Worm (Caenorhabditis elegans) whole organism, L1 larva: ENCODE measurements around the gene F56D2.8.

Experiments used
- C16A3.4 ChIP-seq: fragments of 150-350 bp; optimal IDR thresholded peaks from 2 replicates; lab custom pipeline; 2014; ENCODE audit warnings: missing biosample characterization, missing genetic modification characterization
- C34B4.2 ChIP-seq: sonication (generic microtip); optimal IDR thresholded peaks from 2 replicates; lab custom pipeline; 2017; ENCODE audit warnings: mild to moderate bottlenecking, missing genetic modification characterization, missing compliant biosample characterization
- F16B12.6 ChIP-seq: fragments of 150-350 bp; optimal IDR thresholded peaks from 2 replicates; lab custom pipeline; 2014; ENCODE audit warnings: missing biosample characterization, missing genetic modification characterization
- Y116A8C.19 ChIP-seq: sonication (generic microtip); optimal IDR thresholded peaks from 2 replicates; lab custom pipeline; 2016; ENCODE audit warnings: missing compliant biosample characterization, missing genetic modification characterization, borderline replicate concordance
- aha-1 ChIP-seq: fragments of 150-350 bp; optimal IDR thresholded peaks from 2 replicates; lab custom pipeline; 2014; ENCODE audit warnings: missing biosample characterization, missing genetic modification characterization
- blmp-1 ChIP-seq: fragments of 150-350 bp; optimal IDR thresholded peaks from 2 replicates; lab custom pipeline; 2014; ENCODE audit warnings: missing biosample characterization, missing genetic modification characterization
- ceh-63 ChIP-seq: fragments of 200-800 bp; sonication (Bioruptor generic); optimal IDR thresholded peaks from 2 replicates; lab custom pipeline; 2018; ENCODE audit warnings: mild to moderate bottlenecking, missing genetic modification characterization, missing compliant biosample characterization
- ceh-8 ChIP-seq: fragments of 200-800 bp; sonication (Bioruptor generic); optimal IDR thresholded peaks from 2 replicates; lab custom pipeline; 2018; ENCODE audit warnings: mild to moderate bottlenecking, missing genetic modification characterization, moderate library complexity, missing compliant biosample characterization
- ces-1 ChIP-seq: fragments of 150-350 bp; optimal IDR thresholded peaks from 2 replicates; lab custom pipeline; 2014; ENCODE audit warnings: missing biosample characterization, missing genetic modification reagents, missing genetic modification characterization
- dpl-1 ChIP-seq, 3 experiments: fragments of 150-350 bp in 2 of 3; sonication (generic microtip) in 1 of 3; optimal IDR thresholded peaks; 2 replicates each; lab custom pipeline; 2014 to 2017; ENCODE audit warnings: missing biosample characterization in 3 of 3, missing genetic modification characterization in 3 of 3, missing genetic modification reagents in 3 of 3
- efl-1 ChIP-seq, 4 experiments: fragments of 150-350 bp; optimal IDR thresholded peaks in 3 of 4; peaks in 1 of 4; 1 replicate in 1 of 4; 2 replicates in 3 of 4; lab custom pipeline; 2014; ENCODE audit warnings: missing biosample characterization in 2 of 4, missing genetic modification characterization in 2 of 4, missing genetic modification reagents in 2 of 4
- efl-3 ChIP-seq: fragments of 200-800 bp; sonication (Bioruptor generic); optimal IDR thresholded peaks from 2 replicates; lab custom pipeline; 2018; ENCODE audit warnings: mild to moderate bottlenecking, missing genetic modification characterization, missing compliant biosample characterization
- egl-27 ChIP-seq, 2 experiments: fragments of 150-350 bp in 1 of 2; sonication (generic microtip); optimal IDR thresholded peaks; 3 replicates each; lab custom pipeline; 2017 to 2018; ENCODE audit warnings: missing biosample characterization in 2 of 2, missing genetic modification characterization in 2 of 2, missing genetic modification reagents in 2 of 2
- elt-2 ChIP-seq: sonication (generic microtip); optimal IDR thresholded peaks from 2 replicates; lab custom pipeline; 2016; ENCODE audit warnings: missing genetic modification characterization, mild to moderate bottlenecking, inconsistent platforms, missing compliant biosample characterization, missing genetic modification reagents
- elt-3 ChIP-seq, 6 experiments: fragments of 150-350 bp in 1 of 6; sonication (generic microtip); optimal IDR thresholded peaks; 2 replicates each; lab custom pipeline; 2017 to 2018; ENCODE audit warnings: missing biosample characterization in 6 of 6, missing genetic modification characterization in 6 of 6, inconsistent platforms in 1 of 6
- fkh-4 ChIP-seq: sonication (generic microtip); optimal IDR thresholded peaks from 2 replicates; lab custom pipeline; 2016; ENCODE audit warnings: missing compliant biosample characterization, missing genetic modification characterization, borderline replicate concordance
- grh-1 ChIP-seq: fragments of 200-800 bp; sonication (Bioruptor generic); IDR thresholded peaks from 2 replicates; pipeline ENCODE4 v1.3.6; 2022; ENCODE audit warnings: missing genetic modification reagents, missing genetic modification characterization, missing compliant biosample characterization
- hlh-17 ChIP-seq: fragments of 200-800 bp; sonication (Bioruptor generic); optimal IDR thresholded peaks from 2 replicates; lab custom pipeline; 2018; ENCODE audit warnings: missing genetic modification characterization, mild to moderate bottlenecking, missing compliant biosample characterization, moderate library complexity, borderline replicate concordance
- hlh-4 ChIP-seq: sonication (generic microtip); optimal IDR thresholded peaks from 2 replicates; lab custom pipeline; 2016; ENCODE audit warnings: mild to moderate bottlenecking, missing genetic modification characterization, missing compliant biosample characterization
- lin-15B ChIP-seq: fragments of 150-350 bp; sonication (generic microtip); optimal IDR thresholded peaks from 3 replicates; lab custom pipeline; 2014; ENCODE audit warnings: missing biosample characterization, missing genetic modification characterization
- lin-35 ChIP-seq, 2 experiments: fragments of 150-350 bp; optimal IDR thresholded peaks; 2 replicates each; lab custom pipeline; 2014; ENCODE audit warnings: missing biosample characterization in 2 of 2, missing genetic modification characterization in 2 of 2, missing genetic modification reagents in 2 of 2
- lir-3 ChIP-seq: sonication (generic microtip); optimal IDR thresholded peaks from 2 replicates; lab custom pipeline; 2016; ENCODE audit warnings: mild to moderate bottlenecking, missing genetic modification characterization, moderate library complexity, missing compliant biosample characterization; ENCODE audit not compliant: poor library complexity
- lsy-2 ChIP-seq, 2 experiments: fragments of 150-350 bp; optimal IDR thresholded peaks; 2 replicates each; lab custom pipeline; 2014; ENCODE audit warnings: missing biosample characterization in 2 of 2, missing genetic modification characterization in 2 of 2
- mab-9 ChIP-seq: fragments of 200-800 bp; sonication (Bioruptor generic); IDR thresholded peaks from 2 replicates; pipeline ENCODE4 v1.3.6; 2022; ENCODE audit warnings: missing genetic modification reagents, missing genetic modification characterization, missing compliant biosample characterization
- mef-2 ChIP-seq: fragments of 150-350 bp; optimal IDR thresholded peaks from 2 replicates; lab custom pipeline; 2014; ENCODE audit warnings: missing biosample characterization, missing genetic modification characterization
- mep-1 ChIP-seq: fragments of 150-350 bp; optimal IDR thresholded peaks from 2 replicates; lab custom pipeline; 2014; ENCODE audit warnings: missing biosample characterization, missing genetic modification characterization
- nhr-12 ChIP-seq: sonication (generic microtip); optimal IDR thresholded peaks from 2 replicates; lab custom pipeline; 2017; ENCODE audit warnings: missing biosample characterization, missing genetic modification characterization
- nhr-19 ChIP-seq: fragments of 200-800 bp; sonication (Bioruptor generic); conservative IDR thresholded peaks from 2 replicates; pipeline ENCODE4 v1.3.6; 2022; ENCODE audit warnings: missing genetic modification characterization, missing compliant biosample characterization
- nhr-20 ChIP-seq: sonication (generic microtip); optimal IDR thresholded peaks from 2 replicates; lab custom pipeline; 2016; ENCODE audit warnings: mild to moderate bottlenecking, missing genetic modification characterization, missing compliant biosample characterization
- nhr-28 ChIP-seq: fragments of 150-350 bp; optimal IDR thresholded peaks from 2 replicates; lab custom pipeline; 2014; ENCODE audit warnings: missing biosample characterization, missing genetic modification characterization
- nhr-47 ChIP-seq: sonication (generic microtip); optimal IDR thresholded peaks from 2 replicates; lab custom pipeline; 2016; ENCODE audit warnings: mild to moderate bottlenecking, missing genetic modification characterization, moderate library complexity, missing compliant biosample characterization
- nhr-71 ChIP-seq: sonication (generic microtip); optimal IDR thresholded peaks from 2 replicates; lab custom pipeline; 2016; ENCODE audit warnings: mild to moderate bottlenecking, missing genetic modification characterization, moderate library complexity, missing compliant biosample characterization
- nhr-76 ChIP-seq: sonication (generic microtip); optimal IDR thresholded peaks from 2 replicates; lab custom pipeline; 2017; ENCODE audit warnings: missing biosample characterization, missing genetic modification characterization
- nhr-77 ChIP-seq: fragments of 150-350 bp; optimal IDR thresholded peaks from 2 replicates; lab custom pipeline; 2014; ENCODE audit warnings: missing biosample characterization, missing genetic modification characterization
- nhr-85 ChIP-seq: sonication (generic microtip); peaks from one replicate; lab custom pipeline; 2016; ENCODE audit warnings: missing genetic modification characterization, inconsistent platforms, missing compliant biosample characterization
- pax-3 ChIP-seq: fragments of 200-800 bp; sonication (Bioruptor generic); optimal IDR thresholded peaks from 2 replicates; lab custom pipeline; 2018; ENCODE audit warnings: mild to moderate bottlenecking, missing genetic modification characterization, moderate library complexity, missing compliant biosample characterization
- rnt-1 ChIP-seq: sonication (generic microtip); optimal IDR thresholded peaks from 2 replicates; lab custom pipeline; 2016; ENCODE audit warnings: mild to moderate bottlenecking, missing genetic modification characterization, moderate library complexity, missing compliant biosample characterization
- snpc-4 ChIP-seq: fragments of 150-350 bp; optimal IDR thresholded peaks from 2 replicates; lab custom pipeline; 2014; ENCODE audit warnings: missing biosample characterization, missing genetic modification characterization
- snu-23 ChIP-seq: sonication (generic microtip); optimal IDR thresholded peaks from 2 replicates; lab custom pipeline; 2016; ENCODE audit warnings: missing genetic modification characterization, missing compliant biosample characterization
- swsn-7 ChIP-seq: sonication (generic microtip); optimal IDR thresholded peaks from 2 replicates; lab custom pipeline; 2016; ENCODE audit warnings: missing genetic modification characterization, missing compliant biosample characterization
- tbx-2 ChIP-seq: sonication (generic microtip); optimal IDR thresholded peaks from 2 replicates; lab custom pipeline; 2016; ENCODE audit warnings: missing genetic modification characterization, missing compliant biosample characterization
- tlp-1 ChIP-seq: fragments of 150-350 bp; optimal IDR thresholded peaks from 2 replicates; lab custom pipeline; 2014; ENCODE audit warnings: missing biosample characterization, missing genetic modification characterization
- unc-30 ChIP-seq: sonication (generic microtip); optimal IDR thresholded peaks from 2 replicates; lab custom pipeline; 2017; ENCODE audit warnings: missing biosample characterization, missing genetic modification characterization
- unc-62 ChIP-seq: fragments of 150-350 bp; optimal IDR thresholded peaks from 2 replicates; lab custom pipeline; 2014; ENCODE audit warnings: missing biosample characterization, missing genetic modification reagents, missing genetic modification characterization
- unc-86 ChIP-seq: sonication (generic microtip); optimal IDR thresholded peaks from 2 replicates; lab custom pipeline; 2016; ENCODE audit warnings: missing genetic modification characterization, missing compliant biosample characterization
- zag-1 ChIP-seq: fragments of 150-350 bp; optimal IDR thresholded peaks from 2 replicates; lab custom pipeline; 2014; ENCODE audit warnings: missing biosample characterization, missing genetic modification characterization
- zip-4 ChIP-seq: fragments of 200-800 bp; sonication (Bioruptor generic); optimal IDR thresholded peaks from 2 replicates; lab custom pipeline; 2018; ENCODE audit warnings: mild to moderate bottlenecking, missing genetic modification characterization, moderate library complexity, missing compliant biosample characterization
- ztf-11 ChIP-seq, 2 experiments: sonication (generic microtip); optimal IDR thresholded peaks; 2 replicates each; lab custom pipeline; 2016 to 2017; ENCODE audit warnings: missing genetic modification characterization in 2 of 2, missing biosample characterization in 1 of 2, missing compliant biosample characterization in 1 of 2

F56D2.8 gene

ce11 chrIII:5564799-5565198 is 17.9 kb downstream of the F56D2.8 start, which contains the start of gene mlc-3 (continued):
- TF ChIP-seq nhr-47 (tag; lab: Kevin White, UChicago), result no peak
- no peak for TF ChIP-seq zag-1
- no peak for TF ChIP-seq unc-30
- TF ChIP-seq nhr-28, result no peak
- TF ChIP-seq mep-1 (tag; lab: Kevin White, UChicago), result no peak
- TF ChIP-seq nhr-85 (tag; lab: Kevin White, UChicago), result no peak
- TF ChIP-seq egl-27 (tag; optimal IDR thresholded peaks at IDR 0.05; lab: Kevin White, UChicago), result no peak
- TF ChIP-seq ces-1 (GFP tag; lab: Kevin White, UChicago), result no peak
- TF ChIP-seq mef-2 (tag; lab: Kevin White, UChicago), result no peak
- peak; percentile 16 for TF ChIP-seq nhr-77
- TF ChIP-seq fkh-4 (tag; lab: Kevin White, UChicago), result no peak
- TF ChIP-seq grh-1 (GFP tag; lab: Robert Waterston, UW), result no peak
- peak; percentile 52 for TF ChIP-seq nhr-19 (GFP tag; lab: Robert Waterston, UW)
- TF ChIP-seq ztf-11 (tag; optimal IDR thresholded peaks at IDR 0.05; lab: Kevin White, UChicago), result no peak
- TF ChIP-seq pax-3 (tag; lab: Kevin White, UChicago), result no peak
- no peak for TF ChIP-seq Y116A8C.19
- TF ChIP-seq elt-2 (tag; lab: Kevin White, UChicago), result no peak
- peak; percentile 40 for TF ChIP-seq nhr-20 (tag; lab: Kevin White, UChicago)
- TF ChIP-seq unc-86 (tag; lab: Kevin White, UChicago), result no peak
- TF ChIP-seq unc-62, result no peak
- no peak for TF ChIP-seq C16A3.4 (tag; lab: Kevin White, UChicago)
- TF ChIP-seq efl-1 (optimal IDR thresholded peaks at IDR 0.05; lab: Kevin White, UChicago), result no peak
- TF ChIP-seq efl-1 (GFP tag; optimal IDR thresholded peaks at IDR 0.05 in 1 of 2; lab: Kevin White, UChicago), result no peak
- TF ChIP-seq C34B4.2 (tag; lab: Kevin White, UChicago), result no peak
- peak; percentile 26 for TF ChIP-seq snu-23 (GFP tag; lab: Kevin White, UChicago)
- no peak for TF ChIP-seq F16B12.6 (tag; lab: Kevin White, UChicago)

DNA sequence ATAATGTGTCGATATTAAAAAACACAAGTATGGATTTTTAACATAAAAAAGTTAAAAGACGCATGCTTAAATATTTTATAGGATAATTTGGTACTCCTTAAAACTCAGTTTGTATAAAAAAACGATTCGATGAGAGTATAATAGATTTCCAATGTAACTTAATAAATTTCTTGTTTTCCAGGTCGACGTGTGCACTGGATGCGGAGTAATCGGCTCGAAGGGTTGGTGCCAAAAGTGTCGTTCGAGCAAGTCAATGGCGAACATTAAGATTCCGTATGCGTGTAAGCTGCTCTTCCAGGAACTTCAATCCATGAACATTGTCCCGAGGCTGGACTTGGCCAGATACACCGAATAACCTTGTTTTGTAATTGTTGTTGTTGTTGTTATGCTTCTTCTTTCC is 18.3 kb downstream of the F56D2.8 start:
- TF ChIP-seq efl-3 (GFP tag; lab: Kevin White, UChicago), result no peak
- no peak for TF ChIP-seq ceh-8 (GFP tag; lab: Kevin White, UChicago)
- TF ChIP-seq lir-3 (tag; lab: Kevin White, UChicago), result no peak
- no peak for TF ChIP-seq fkh-4 (tag; lab: Kevin White, UChicago)
- no peak for TF ChIP-seq Y116A8C.19
- no peak for TF ChIP-seq lin-35 (GFP tag; optimal IDR thresholded peaks at IDR 0.05; lab: Kevin White, UChicago)
- TF ChIP-seq rnt-1 (tag; lab: Kevin White, UChicago), result no peak
- TF ChIP-seq elt-3 (tag; optimal IDR thresholded peaks at IDR 0.05; lab: Kevin White, UChicago), result no peak
- TF ChIP-seq aha-1 (tag; lab: Kevin White, UChicago), result no peak
- TF ChIP-seq ces-1 (GFP tag; lab: Kevin White, UChicago), result no peak

ce11 chrIII:5563680-5564079 is 19.0 kb downstream of the F56D2.8 start:
- no peak for TF ChIP-seq zip-4 (GFP tag; lab: Kevin White, UChicago)
- TF ChIP-seq nhr-77, result peak; percentile 51
- TF ChIP-seq nhr-71, result peak; percentile 69
- peak; percentile 12 for TF ChIP-seq mep-1 (tag; lab: Kevin White, UChicago)
- no peak for TF ChIP-seq ceh-63 (GFP tag; lab: Kevin White, UChicago)
- no peak for TF ChIP-seq egl-27 (tag; optimal IDR thresholded peaks at IDR 0.05; lab: Kevin White, UChicago)
- no peak for TF ChIP-seq mab-9
- peak; percentile 10 to 49 for TF ChIP-seq lsy-2 (tag; optimal IDR thresholded peaks at IDR 0.05; lab: Kevin White, UChicago)
- TF ChIP-seq dpl-1 (GFP tag; optimal IDR thresholded peaks at IDR 0.05; lab: Kevin White, UChicago), result no peak
- TF ChIP-seq blmp-1 (tag; lab: Kevin White, UChicago), result peak; percentile 20
- no peak for TF ChIP-seq hlh-4 (tag; lab: Kevin White, UChicago)
- no peak for TF ChIP-seq fkh-4 (tag; lab: Kevin White, UChicago)
- TF ChIP-seq hlh-17, result no peak
- TF ChIP-seq lin-15B (tag; lab: Kevin White, UChicago), result no peak
- peak; percentile 41 for TF ChIP-seq snu-23 (GFP tag; lab: Kevin White, UChicago)
- TF ChIP-seq nhr-12, result no peak
- TF ChIP-seq snpc-4 (tag; lab: Kevin White, UChicago), result no peak
- TF ChIP-seq swsn-7 (tag; lab: Kevin White, UChicago), result peak; percentile 15
- peak; percentile 31 for TF ChIP-seq tbx-2 (tag; lab: Kevin White, UChicago)
- no peak for TF ChIP-seq elt-2 (tag; lab: Kevin White, UChicago)
- TF ChIP-seq nhr-76 (tag; lab: Kevin White, UChicago), result no peak
- TF ChIP-seq tlp-1 (tag; lab: Kevin White, UChicago), result no peak
- peak; percentile 11 to 19 for TF ChIP-seq efl-1 (optimal IDR thresholded peaks at IDR 0.05; lab: Kevin White, UChicago)
- TF ChIP-seq efl-1 (GFP tag; optimal IDR thresholded peaks at IDR 0.05 in 1 of 2; lab: Kevin White, UChicago), result peak in 1 of 2 experiments; percentile 87
